Fruit fly (Drosophila melanogaster): ENCODE data around the gene CG31650.

DNA sequence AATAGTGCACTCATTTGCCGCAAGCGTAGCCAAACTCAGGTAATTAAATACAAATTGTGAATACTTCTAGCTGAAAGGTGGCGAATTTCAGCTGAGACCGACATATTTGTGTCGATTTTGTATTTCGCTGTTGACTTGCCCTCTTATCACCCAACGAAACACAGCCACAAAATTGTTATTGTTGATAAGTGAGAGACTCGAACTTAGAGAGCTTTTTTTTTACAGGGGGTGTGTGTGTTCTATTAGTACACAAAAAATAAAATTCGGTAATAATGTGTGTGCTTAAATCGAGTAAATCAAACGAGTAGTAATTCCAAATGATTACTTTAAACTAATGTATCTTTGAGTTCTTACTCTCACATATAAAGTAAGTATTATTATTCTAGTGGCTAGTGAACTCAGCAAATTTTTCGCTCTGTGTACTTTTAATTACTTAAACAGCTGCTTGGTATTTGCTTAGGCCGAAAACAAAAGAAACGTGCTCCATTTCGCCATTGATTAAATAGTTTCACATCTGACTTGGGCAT, 16.5 kb upstream of the CG31650 start:
- TF ChIP-seq Abd-B (GFP tag; optimal IDR thresholded peaks at IDR 0.05) (no peak), Hr83 (GFP tag; optimal IDR thresholded peaks at IDR 0.05; ENCODE audit: poor library complexity, severe bottlenecking) (peak; percentile 68), ey (GFP tag; optimal IDR thresholded peaks at IDR 0.05) (peak; percentile 79), tai (GFP tag; optimal IDR thresholded peaks at IDR 0.05) (no peak), usp (GFP tag; optimal IDR thresholded peaks at IDR 0.05) (no peak), dmrt93B (GFP tag; optimal IDR thresholded peaks at IDR 0.05) (peak; percentile 46), lola (GFP tag; optimal IDR thresholded peaks at IDR 0.05) (no peak)
